Fruit fly (Drosophila melanogaster): ENCODE data around the gene ntc.

ntc gene

dm6 chr3L:3767825-3768224 is 38.4 kb downstream of the ntc start (continued):
- TF ChIP-seq bbx (GFP tag; IDR thresholded peaks at IDR 0.05; ENCODE audit: partially characterized antibody) (no peak), croc (GFP tag; conservative IDR thresholded peaks at IDR 0.05) (peak; percentile 38; the same call in 1 of the 3 replicates), hth (optimal IDR thresholded peaks at IDR 0.05) (no peak), CG32532 (GFP tag; IDR thresholded peaks at IDR 0.05) (peak; percentile 74), inv (GFP tag; IDR thresholded peaks at IDR 0.05; ENCODE audit: partially characterized antibody) (no peak), btn (GFP tag; optimal IDR thresholded peaks at IDR 0.05) (peak; percentile 35), lmd (GFP tag; IDR thresholded peaks at IDR 0.05) (peak; percentile 52), cad (GFP tag; optimal IDR thresholded peaks at IDR 0.05) (no peak), CG11560 (tag; IDR thresholded peaks at IDR 0.05) (no peak), Ravus (GFP tag; IDR thresholded peaks at IDR 0.05) (no peak), usp (GFP tag; optimal IDR thresholded peaks at IDR 0.05) (no peak), Dek (tag; optimal IDR thresholded peaks at IDR 0.05) (peak; percentile 43), ash1 (GFP tag; optimal IDR thresholded peaks at IDR 0.05) (no peak), CG16815 (GFP tag; optimal IDR thresholded peaks at IDR 0.05) (peak; percentile 49), CoRest (tag; optimal IDR thresholded peaks at IDR 0.05) (peak; percentile 32), nom (GFP tag; optimal IDR thresholded peaks at IDR 0.05) (no peak), ewg (GFP tag; optimal IDR thresholded peaks at IDR 0.05) (peak; percentile 74), CG12155 (GFP tag; optimal IDR thresholded peaks at IDR 0.05) (peak; percentile 5), CG12659 (GFP tag; optimal IDR thresholded peaks at IDR 0.05) (peak; percentile 30), exex (tag; optimal IDR thresholded peaks at IDR 0.05) (no peak), Awh (GFP tag; IDR thresholded peaks at IDR 0.05) (peak; percentile 59), CG10274 (GFP tag; optimal IDR thresholded peaks at IDR 0.05) (no peak), ssp (GFP tag; IDR thresholded peaks at IDR 0.05) (peak; percentile 48), Sin3A (optimal IDR thresholded peaks at IDR 0.05) (no peak), tna (GFP tag; IDR thresholded peaks at IDR 0.05; ENCODE audit: partially characterized antibody) (no peak; the same call in 1 of the 2 replicates), CG31388 (GFP tag; optimal IDR thresholded peaks at IDR 0.05) (no peak), CG8388 (GFP tag; optimal IDR thresholded peaks at IDR 0.05) (peak; percentile 39), CG13123 (GFP tag; optimal IDR thresholded peaks at IDR 0.05) (no peak), Nf-YC (tag; optimal IDR thresholded peaks at IDR 0.05) (no peak), CG18011 (GFP tag; optimal IDR thresholded peaks at IDR 0.05) (peak; percentile 18), CG15601 (tag; optimal IDR thresholded peaks at IDR 0.05) (peak; percentile 62), caup (GFP tag; optimal IDR thresholded peaks at IDR 0.05; ENCODE audit: severe bottlenecking) (peak; percentile 61), cato (GFP tag; optimal IDR thresholded peaks at IDR 0.05; ENCODE audit: borderline replicate concordance) (peak; percentile 37), Neu2 (GFP tag; optimal IDR thresholded peaks at IDR 0.05; ENCODE audit: borderline replicate concordance) (no peak), CG43689 (GFP tag; IDR thresholded peaks at IDR 0.05) (peak; percentile 45), CG3407 (GFP tag; optimal IDR thresholded peaks at IDR 0.05) (peak; percentile 59), Xbp1 (GFP tag; optimal IDR thresholded peaks at IDR 0.05) (peak; percentile 83), CG9727 (GFP tag; optimal IDR thresholded peaks at IDR 0.05) (peak; percentile 41), CG12942 (GFP tag; optimal IDR thresholded peaks at IDR 0.05) (peak; percentile 49), dpn (GFP tag; optimal IDR thresholded peaks at IDR 0.05) (peak; percentile 50 to 76), CG12104 (GFP tag; optimal IDR thresholded peaks at IDR 0.05) (no peak), CG31441 (GFP tag; IDR thresholded peaks at IDR 0.05) (no peak), hb (GFP tag; IDR thresholded peaks at IDR 0.05; ENCODE audit: partially characterized antibody) (no peak), CG10462 (GFP tag; optimal IDR thresholded peaks at IDR 0.05) (peak; percentile 11), Sry-β (GFP tag; optimal IDR thresholded peaks at IDR 0.05) (no peak), Hey (tag; optimal IDR thresholded peaks at IDR 0.05) (no peak), CG13624 (GFP tag; optimal IDR thresholded peaks at IDR 0.05) (peak; percentile 73), E2f2 (GFP tag; IDR thresholded peaks at IDR 0.05) (peak; percentile 32), CG12219 (GFP tag; optimal IDR thresholded peaks at IDR 0.05) (peak; percentile 70), D19A (tag; optimal IDR thresholded peaks at IDR 0.05) (no peak), CG7928 (GFP tag; optimal IDR thresholded peaks at IDR 0.05) (no peak), Hr39 (optimal IDR thresholded peaks at IDR 0.05) (no peak)
